Fruit fly (Drosophila melanogaster): ENCODE measurements around the gene Ccdc85.

Gene Ccdc85

dm6 chr2L:2976829-2977228 is 22.3 kb upstream of the Ccdc85 start, which contains the start of the genes CG9641 and CG3165 (continued):
- TF ChIP-seq CG4328 (GFP tag; optimal IDR thresholded peaks at IDR 0.05) (peak; percentile 60), gfzf (GFP tag; optimal IDR thresholded peaks at IDR 0.05) (peak; percentile 46), rib (GFP tag; IDR thresholded peaks at IDR 0.05) (no peak), Ravus (GFP tag; IDR thresholded peaks at IDR 0.05) (no peak; the same call in 1 of the 2 replicates), H15 (GFP tag; IDR thresholded peaks at IDR 0.05) (peak; percentile 74; the same call in 2 of the 3 replicates), CG32767 (GFP tag; IDR thresholded peaks at IDR 0.05) (peak; percentile 65; the same call in 1 of the 2 replicates), stwl (tag; optimal IDR thresholded peaks at IDR 0.05) (peak; percentile 99), abd-A (tag; optimal IDR thresholded peaks at IDR 0.05) (no peak), CG4282 (GFP tag; optimal IDR thresholded peaks at IDR 0.05) (peak; percentile 82), NK7.1 (GFP tag; optimal IDR thresholded peaks at IDR 0.05) (peak; percentile 66), mld (GFP tag; IDR thresholded peaks at IDR 0.05; ENCODE audit: partially characterized antibody) (peak; percentile 85; the same call in 2 of the 3 replicates), ttk (GFP tag; IDR thresholded peaks at IDR 0.05) (peak; percentile 73), eve (GFP tag; optimal IDR thresholded peaks at IDR 0.05) (no peak), Mes4 (GFP tag; optimal IDR thresholded peaks at IDR 0.05) (peak; percentile 80), Hmx (GFP tag; optimal IDR thresholded peaks at IDR 0.05) (no peak), CoRest (tag; optimal IDR thresholded peaks at IDR 0.05) (peak; percentile 90), CG17186 (GFP tag; optimal IDR thresholded peaks at IDR 0.05) (peak; percentile 75), pnt (GFP tag; optimal IDR thresholded peaks at IDR 0.05) (peak; percentile 90), E2f2 (GFP tag; IDR thresholded peaks at IDR 0.05) (peak; percentile 73), Pdp1 (GFP tag; optimal IDR thresholded peaks at IDR 0.05) (peak; percentile 88 to 90), bab2 (GFP tag; optimal IDR thresholded peaks at IDR 0.05) (peak; percentile 90), lilli (GFP tag; optimal IDR thresholded peaks at IDR 0.05) (peak; percentile 93), CG12942 (GFP tag; optimal IDR thresholded peaks at IDR 0.05) (peak; percentile 85), CG2889 (GFP tag; IDR thresholded peaks at IDR 0.05) (no peak), oc (tag; optimal IDR thresholded peaks at IDR 0.05) (peak; percentile 75), fd96Cb (tag; optimal IDR thresholded peaks at IDR 0.05) (peak; percentile 74), gcm2 (GFP tag; optimal IDR thresholded peaks at IDR 0.05) (peak; percentile 76), CG14014 (GFP tag; IDR thresholded peaks at IDR 0.05) (peak; percentile 87), ash1 (GFP tag; optimal IDR thresholded peaks at IDR 0.05) (no peak), Meics (GFP tag; optimal IDR thresholded peaks at IDR 0.05) (peak; percentile 82), CG3838 (GFP tag; optimal IDR thresholded peaks at IDR 0.05) (peak; percentile 59), CG14441 (GFP tag; IDR thresholded peaks at IDR 0.05) (peak; percentile 75), chinmo (GFP tag; IDR thresholded peaks at IDR 0.05; ENCODE audit: partially characterized antibody) (peak; percentile 76; the same call in 1 of the 4 replicates), CG6791 (GFP tag; IDR thresholded peaks at IDR 0.05; ENCODE audit: partially characterized antibody) (peak; percentile 92), luna (GFP tag; optimal IDR thresholded peaks at IDR 0.05) (peak; percentile 44), CG7271 (tag; optimal IDR thresholded peaks at IDR 0.05) (peak; percentile 37), CG13775 (GFP tag; optimal IDR thresholded peaks at IDR 0.05) (peak; percentile 86), tgo (GFP tag; IDR thresholded peaks at IDR 0.05) (peak; percentile 75), jing (GFP tag; optimal IDR thresholded peaks at IDR 0.05) (no peak), CG6813 (GFP tag; optimal IDR thresholded peaks at IDR 0.05) (no peak), CG2199 (GFP tag; IDR thresholded peaks at IDR 0.05) (peak; percentile 80; the same call in 2 of the 3 replicates), Sry-β (GFP tag; optimal IDR thresholded peaks at IDR 0.05) (peak; percentile 60), CG14667 (GFP tag; IDR thresholded peaks at IDR 0.05) (peak; percentile 79), Hmr (GFP tag; optimal IDR thresholded peaks at IDR 0.05) (no peak), CG15269 (tag; optimal IDR thresholded peaks at IDR 0.05) (no peak), CG8765 (GFP tag; IDR thresholded peaks at IDR 0.05) (peak; percentile 64), CG13287 (GFP tag; IDR thresholded peaks at IDR 0.05; ENCODE audit: partially characterized antibody) (peak; percentile 98), Neu2 (GFP tag; optimal IDR thresholded peaks at IDR 0.05; ENCODE audit: borderline replicate concordance) (peak; percentile 60), Hand (GFP tag; optimal IDR thresholded peaks at IDR 0.05) (peak; percentile 50), HLHmδ (GFP tag; optimal IDR thresholded peaks at IDR 0.05) (no peak)

Measured in whole organism, embryonic.